Worm (Caenorhabditis elegans): ENCODE results near the gene dpy-9.

Gene dpy-9

DNA sequence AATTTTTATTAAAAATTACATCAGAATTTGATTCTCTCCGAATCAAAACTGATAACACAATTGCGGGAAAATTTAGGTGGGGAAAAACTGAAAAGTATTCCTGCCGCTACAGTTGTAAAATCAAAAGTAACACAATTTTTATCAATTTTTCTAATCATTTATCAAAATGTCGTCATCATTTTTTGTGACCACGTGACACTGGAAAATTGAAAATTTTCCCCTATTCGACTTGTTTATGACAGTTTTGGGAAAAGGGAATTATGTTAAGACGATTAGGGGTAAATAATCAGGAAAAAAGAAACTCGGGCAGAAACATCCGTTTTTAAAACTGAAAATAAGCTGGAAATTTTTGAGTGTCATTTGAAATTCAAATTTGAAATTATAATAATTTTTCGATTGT, 37.8 kb upstream of the dpy-9 start (continued):
- no peak for TF ChIP-seq pqm-1 (tag; optimal IDR thresholded peaks at IDR 0.05)

DNA sequence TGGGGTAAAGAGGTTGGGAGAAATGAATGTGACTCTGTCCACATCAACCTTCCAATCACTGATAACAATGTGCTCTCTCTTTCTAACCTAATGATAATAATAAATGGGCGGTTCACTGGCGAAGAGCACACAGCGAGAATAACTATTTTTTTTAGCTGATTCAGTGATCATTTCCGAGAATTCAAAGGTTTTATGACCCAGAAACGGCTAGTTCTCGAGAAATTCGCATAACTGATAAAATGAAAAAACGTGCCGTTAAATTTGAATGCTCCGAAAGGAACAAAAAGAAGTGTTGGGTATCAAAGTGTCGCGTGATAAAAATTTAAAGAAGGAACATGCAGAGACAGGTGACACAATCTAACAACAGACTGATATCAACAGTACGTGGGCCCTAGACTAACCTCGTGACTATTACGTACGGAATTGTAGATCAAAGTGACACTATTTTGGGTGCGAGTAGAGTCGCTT, 36.8 kb upstream of the dpy-9 start:
- TF ChIP-seq nhr-90 (tag; optimal IDR thresholded peaks at IDR 0.05; ENCODE audit: poor library complexity) (peak; percentile 47), nhr-237 (tag; optimal IDR thresholded peaks at IDR 0.05) (no peak), unc-130 (tag; optimal IDR thresholded peaks at IDR 0.05) (no peak), xbp-1 (tag; optimal IDR thresholded peaks at IDR 0.05) (no peak), nhr-11 (tag; optimal IDR thresholded peaks at IDR 0.05) (no peak), vab-15 (tag; optimal IDR thresholded peaks at IDR 0.05) (no peak), alr-1 (tag; optimal IDR thresholded peaks at IDR 0.05; ENCODE audit: borderline replicate concordance) (no peak), C16A3.4 (tag; optimal IDR thresholded peaks at IDR 0.05) (no peak), nhr-85 (tag) (no peak), lin-15B (tag; optimal IDR thresholded peaks at IDR 0.05) (no peak), ceh-8 (GFP tag; optimal IDR thresholded peaks at IDR 0.05) (no peak), grh-1 (GFP tag; IDR thresholded peaks at IDR 0.05) (no peak), nhr-71 (tag; optimal IDR thresholded peaks at IDR 0.05) (peak; percentile 70), mef-2 (tag; optimal IDR thresholded peaks at IDR 0.05) (no peak), zag-1 (tag; optimal IDR thresholded peaks at IDR 0.05) (no peak), tbx-2 (tag; optimal IDR thresholded peaks at IDR 0.05) (peak; percentile 28), egl-13 (tag; optimal IDR thresholded peaks at IDR 0.05) (no peak), irx-1 (tag; optimal IDR thresholded peaks at IDR 0.05) (no peak), hpl-2 (GFP tag; optimal IDR thresholded peaks at IDR 0.05) (no peak), dsc-1 (tag; optimal IDR thresholded peaks at IDR 0.05) (no peak), ceh-82 (tag; optimal IDR thresholded peaks at IDR 0.05) (no peak), nhr-28 (tag; optimal IDR thresholded peaks at IDR 0.05) (no peak), C34B4.2 (tag; optimal IDR thresholded peaks at IDR 0.05) (no peak), lin-13 (GFP tag; optimal IDR thresholded peaks at IDR 0.05) (peak; percentile 1), ztf-11 (tag; optimal IDR thresholded peaks at IDR 0.05) (no peak), snu-23 (GFP tag; optimal IDR thresholded peaks at IDR 0.05) (peak; percentile 34), F16B12.6 (tag; optimal IDR thresholded peaks at IDR 0.05) (no peak), efl-3 (GFP tag; optimal IDR thresholded peaks at IDR 0.05) (no peak), elt-3 (tag; optimal IDR thresholded peaks at IDR 0.05) (peak in 2 of 6 experiments; percentile 37 to 45), mab-9 (GFP tag; IDR thresholded peaks at IDR 0.05) (no peak), tlp-1 (tag; optimal IDR thresholded peaks at IDR 0.05) (no peak), lin-14 (GFP tag; optimal IDR thresholded peaks at IDR 0.05) (peak; percentile 46), lin-35 (GFP tag; optimal IDR thresholded peaks at IDR 0.05) (peak in 1 of 2 experiments; percentile 76), lin-39 (tag; optimal IDR thresholded peaks at IDR 0.05) (no peak), efl-1 (optimal IDR thresholded peaks at IDR 0.05) (no peak), efl-1 (GFP tag; optimal IDR thresholded peaks at IDR 0.05 in 1 of 2) (peak in 1 of 2 experiments; percentile 70), nhr-19 (GFP tag; conservative IDR thresholded peaks at IDR 0.05) (peak; percentile 46; the same call in 1 of the 2 replicates), blmp-1 (tag; optimal IDR thresholded peaks at IDR 0.05) (no peak), jun-1 (tag; optimal IDR thresholded peaks at IDR 0.05) (peak; percentile 20), nhr-76 (tag; optimal IDR thresholded peaks at IDR 0.05) (no peak), Y116A8C.19 (tag; optimal IDR thresholded peaks at IDR 0.05; ENCODE audit: borderline replicate concordance) (no peak), lsy-2 (tag; optimal IDR thresholded peaks at IDR 0.05) (no peak), mep-1 (tag; optimal IDR thresholded peaks at IDR 0.05) (no peak), nhr-20 (tag; optimal IDR thresholded peaks at IDR 0.05) (peak; percentile 70), unc-86 (tag; optimal IDR thresholded peaks at IDR 0.05) (no peak), snpc-4 (tag; optimal IDR thresholded peaks at IDR 0.05) (no peak), pqm-1 (tag; optimal IDR thresholded peaks at IDR 0.05) (no peak), ces-1 (GFP tag; optimal IDR thresholded peaks at IDR 0.05) (no peak), elt-2 (tag; optimal IDR thresholded peaks at IDR 0.05) (peak; percentile 81), fkh-4 (tag; optimal IDR thresholded peaks at IDR 0.05; ENCODE audit: borderline replicate concordance) (no peak), mdl-1 (tag; optimal IDR thresholded peaks at IDR 0.05) (peak in 1 of 2 experiments; percentile 54), ets-5 (GFP tag; IDR thresholded peaks at IDR 0.05) (no peak)

Data from whole organism, L1 larva.